Worm (Caenorhabditis elegans): Measurements from ENCODE around the gene F54B11.4.

The F54B11.4 gene

ce11 chrX:13618574-13618973 is 26.1 kb downstream of the F54B11.4 start, which contains the start of gene nlp-53:
Gene nlp-53 (plus strand): TSS chrX:13618874.
- TF ChIP-seq bed-1 (GFP tag; IDR thresholded peaks at IDR 0.05) (no peak), lin-54 (GFP tag; optimal IDR thresholded peaks at IDR 0.05) (no peak), F57C9.4 (tag; optimal IDR thresholded peaks at IDR 0.05) (no peak), bed-2 (GFP tag; IDR thresholded peaks at IDR 0.05) (no peak), attf-5 (GFP tag; optimal IDR thresholded peaks at IDR 0.05) (no peak), rpc-1 (optimal IDR thresholded peaks at IDR 0.05) (no peak), rpc-1 (tag; optimal IDR thresholded peaks at IDR 0.05) (no peak), athp-1 (tag; optimal IDR thresholded peaks at IDR 0.05) (no peak), madf-6 (GFP tag; IDR thresholded peaks at IDR 0.05) (no peak), cebp-1 (GFP tag; IDR thresholded peaks at IDR 0.05) (no peak), cebp-1 (tag; optimal IDR thresholded peaks at IDR 0.05) (no peak), tbx-9 (tag; optimal IDR thresholded peaks at IDR 0.05; ENCODE audit: borderline replicate concordance) (no peak), B0336.3 (GFP tag; IDR thresholded peaks at IDR 0.05) (no peak), madf-10 (tag; optimal IDR thresholded peaks at IDR 0.05) (no peak), D2030.7 (GFP tag; IDR thresholded peaks at IDR 0.05) (no peak), somi-1 (GFP tag; optimal IDR thresholded peaks at IDR 0.05) (no peak), hrde-1 (tag; optimal IDR thresholded peaks at IDR 0.05; ENCODE audit: borderline replicate concordance) (no peak), pbrm-1 (GFP tag; IDR thresholded peaks at IDR 0.05) (no peak), xnd-1 (tag; optimal IDR thresholded peaks at IDR 0.05) (no peak), madf-8 (GFP tag; conservative IDR thresholded peaks at IDR 0.05) (no peak), ztf-25 (GFP tag; IDR thresholded peaks at IDR 0.05) (no peak)

- TF ChIP-seq madf-8 (GFP tag; conservative IDR thresholded peaks at IDR 0.05) (no peak), F49E8.2 (tag; optimal IDR thresholded peaks at IDR 0.05; ENCODE audit: insufficient read depth) (no peak), mel-28 (tag; optimal IDR thresholded peaks at IDR 0.05; ENCODE audit: borderline replicate concordance) (no peak), attf-5 (GFP tag; optimal IDR thresholded peaks at IDR 0.05) (no peak), sptf-2 (GFP tag; optimal IDR thresholded peaks at IDR 0.05) (no peak), nfya-1 (tag; optimal IDR thresholded peaks at IDR 0.05; ENCODE audit: borderline replicate concordance, insufficient read depth) (no peak)
Observed at ce11 chrX:13621628-13622027, 29.2 kb downstream of the F54B11.4 start, which contains the start of gene Y12A6A.1. Gene Y12A6A.1 (minus strand): TSS chrX:13621728.

- TF ChIP-seq fkh-3 (tag; optimal IDR thresholded peaks at IDR 0.05) (no peak), ama-1 (optimal IDR thresholded peaks at IDR 0.05) (no peak), ama-1 (GFP tag; optimal IDR thresholded peaks at IDR 0.05) (no peak), B0035.1 (tag; optimal IDR thresholded peaks at IDR 0.05) (no peak), hmg-20 (GFP tag; IDR thresholded peaks at IDR 0.05) (no peak), F55B11.4 (tag; optimal IDR thresholded peaks at IDR 0.05; ENCODE audit: borderline replicate concordance, insufficient read depth) (no peak), ZK185.1 (tag; optimal IDR thresholded peaks at IDR 0.05; ENCODE audit: poor library complexity, severe bottlenecking) (no peak), F39B2.1 (GFP tag; IDR thresholded peaks at IDR 0.05) (no peak), hlh-26 (GFP tag; conservative IDR thresholded peaks at IDR 0.05) (no peak), snpc-1.1 (tag; optimal IDR thresholded peaks at IDR 0.05; ENCODE audit: insufficient read depth) (no peak), Y67H2A.10 (GFP tag; conservative IDR thresholded peaks at IDR 0.05) (no peak), ztf-28 (GFP tag; IDR thresholded peaks at IDR 0.05) (no peak), ztf-26 (tag; optimal IDR thresholded peaks at IDR 0.05) (no peak)
Observed at ce11 chrX:13631122-13631672, 38.7 kb downstream of the F54B11.4 start, which contains the start of gene nlg-1. Gene nlg-1 (minus strand): TSS chrX:13631172.

All from whole organism, young adult.